Fruit fly (Drosophila melanogaster): ENCODE data around the gene CG11279.

CG11279 gene

DNA sequence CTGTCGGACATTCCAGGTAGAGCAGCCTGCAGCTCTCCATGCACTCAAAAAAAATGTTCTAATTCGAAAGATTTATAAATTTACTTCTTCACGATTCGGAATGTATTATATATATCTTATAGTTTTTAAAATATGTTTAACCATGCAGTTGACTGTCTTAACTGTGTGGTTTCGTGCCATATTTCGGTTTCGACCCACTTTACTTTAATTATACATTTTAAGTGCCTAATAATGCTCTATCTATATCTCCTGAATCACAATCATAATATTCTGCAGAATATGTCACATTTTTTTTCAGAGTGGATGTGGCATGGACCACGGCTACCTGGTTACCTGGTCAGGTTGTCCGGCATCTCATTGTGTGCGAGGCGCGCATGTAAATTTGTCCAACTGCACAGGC lies 2.9 kb downstream of the CG11279 start:
- TF ChIP-seq CG6163 (GFP tag; IDR thresholded peaks at IDR 0.05) (no peak), dac (GFP tag; optimal IDR thresholded peaks at IDR 0.05) (no peak), Ets21C (GFP tag; optimal IDR thresholded peaks at IDR 0.05) (no peak), dsx (GFP tag; optimal IDR thresholded peaks at IDR 0.05; ENCODE audit: poor library complexity, severe bottlenecking) (peak; percentile 35), CG11762 (GFP tag; optimal IDR thresholded peaks at IDR 0.05; ENCODE audit: insufficient read depth) (no peak), pdm3 (GFP tag; optimal IDR thresholded peaks at IDR 0.05) (no peak), CG7368 (GFP tag; optimal IDR thresholded peaks at IDR 0.05) (no peak), vri (GFP tag; optimal IDR thresholded peaks at IDR 0.05) (peak; percentile 15), OdsH (GFP tag; optimal IDR thresholded peaks at IDR 0.05) (no peak), acj6 (GFP tag; optimal IDR thresholded peaks at IDR 0.05) (peak; percentile 30), CG8119 (GFP tag; IDR thresholded peaks at IDR 0.05) (peak; percentile 47; the same call in 2 of the 3 replicates), CG6854 (GFP tag; optimal IDR thresholded peaks at IDR 0.05) (no peak), CG6792 (GFP tag; optimal IDR thresholded peaks at IDR 0.05) (peak; percentile 11), Hr4 (GFP tag; optimal IDR thresholded peaks at IDR 0.05) (no peak), topi (GFP tag; optimal IDR thresholded peaks at IDR 0.05) (peak; percentile 32), fd85E (GFP tag; optimal IDR thresholded peaks at IDR 0.05) (no peak), Hr39 (GFP tag; optimal IDR thresholded peaks at IDR 0.05) (no peak), CG10631 (GFP tag; optimal IDR thresholded peaks at IDR 0.05) (peak; percentile 42), CG1621 (tag; optimal IDR thresholded peaks at IDR 0.05) (peak; percentile 7), spab (GFP tag; optimal IDR thresholded peaks at IDR 0.05) (peak; percentile 37), CG10669 (GFP tag; optimal IDR thresholded peaks at IDR 0.05) (peak; percentile 32), CG11902 (GFP tag; optimal IDR thresholded peaks at IDR 0.05) (no peak), salr (GFP tag; optimal IDR thresholded peaks at IDR 0.05) (peak in 1 of 2 experiments; percentile 11), svp (GFP tag) (peak; percentile 80), CG3032 (tag; optimal IDR thresholded peaks at IDR 0.05) (peak; percentile 35), CG8319 (GFP tag; optimal IDR thresholded peaks at IDR 0.05) (no peak), lz (GFP tag; optimal IDR thresholded peaks at IDR 0.05) (peak; percentile 22), Eip78C (GFP tag) (peak; percentile 86), Sox102F (GFP tag; optimal IDR thresholded peaks at IDR 0.05) (peak; percentile 3), Smox (GFP tag; optimal IDR thresholded peaks at IDR 0.05) (peak; percentile 28), Eip93F (GFP tag; optimal IDR thresholded peaks at IDR 0.05) (no peak), Eip75B (GFP tag; optimal IDR thresholded peaks at IDR 0.05) (peak; percentile 29), CG6808 (GFP tag; optimal IDR thresholded peaks at IDR 0.05) (peak; percentile 55), achi (GFP tag; optimal IDR thresholded peaks at IDR 0.05) (peak; percentile 39), CG4318 (GFP tag; optimal IDR thresholded peaks at IDR 0.05) (no peak), fkh (GFP tag; optimal IDR thresholded peaks at IDR 0.05) (no peak), CG32006 (GFP tag; optimal IDR thresholded peaks at IDR 0.05) (peak; percentile 66), Ets96B (tag; optimal IDR thresholded peaks at IDR 0.05) (peak; percentile 38), CG8632 (GFP tag; optimal IDR thresholded peaks at IDR 0.05) (peak; percentile 16), CG11294 (GFP tag; IDR thresholded peaks at IDR 0.05) (no peak), Sox14 (GFP tag; optimal IDR thresholded peaks at IDR 0.05) (no peak), CG16779 (tag; optimal IDR thresholded peaks at IDR 0.05) (no peak), net (GFP tag; optimal IDR thresholded peaks at IDR 0.05) (peak; percentile 41), cyc (GFP tag; optimal IDR thresholded peaks at IDR 0.05) (no peak), CG6276 (GFP tag; optimal IDR thresholded peaks at IDR 0.05) (no peak), CG9139 (GFP tag; optimal IDR thresholded peaks at IDR 0.05) (no peak), Blimp-1 (GFP tag; optimal IDR thresholded peaks at IDR 0.05) (no peak), Hr38 (GFP tag; optimal IDR thresholded peaks at IDR 0.05) (no peak), Met (GFP tag; optimal IDR thresholded peaks at IDR 0.05) (peak; percentile 27), CG31627 (GFP tag; optimal IDR thresholded peaks at IDR 0.05) (no peak), Gug (GFP tag; IDR thresholded peaks at IDR 0.05) (no peak), CG3919 (GFP tag; optimal IDR thresholded peaks at IDR 0.05) (peak; percentile 27), esn (GFP tag; optimal IDR thresholded peaks at IDR 0.05) (peak; percentile 38)
